Fruit fly (Drosophila melanogaster) whole organism, embryonic: Measurements from ENCODE around the gene mldr.

Experiments used
- Abd-B ChIP-seq: fragments of 200-800 bp; sonication (Bioruptor generic); optimal IDR thresholded peaks from 2 replicates; lab custom pipeline; 2018; ENCODE audit warnings: missing biosample characterization, mild to moderate bottlenecking, missing genetic modification characterization, moderate library complexity
- Asciz ChIP-seq: fragments of 200-800 bp; sonication (Bioruptor generic); optimal IDR thresholded peaks from 2 replicates; lab custom pipeline; 2017; ENCODE audit warnings: missing biosample characterization, mild to moderate bottlenecking, missing genetic modification characterization, missing genetic modification reagents
- CG11504 ChIP-seq: fragments of 200-800 bp; sonication (Bioruptor generic); optimal IDR thresholded peaks from 3 replicates; lab custom pipeline; 2019; ENCODE audit warnings: missing biosample characterization, mild to moderate bottlenecking, missing genetic modification characterization, moderate library complexity
- CG1233 ChIP-seq: fragments of 200-800 bp; sonication (Bioruptor generic); optimal IDR thresholded peaks from 4 replicates; lab custom pipeline; 2018; ENCODE audit warnings: missing biosample characterization, mild to moderate bottlenecking, missing genetic modification characterization
- CG17361 ChIP-seq: fragments of 200-800 bp; sonication (Bioruptor generic); IDR thresholded peaks from 3 replicates; pipeline ENCODE4 v1.3.6; 2022; ENCODE audit warnings: missing biosample characterization, missing genetic modification characterization
- CG17385 ChIP-seq: fragments of 200-800 bp; sonication (Bioruptor generic); optimal IDR thresholded peaks from 3 replicates; lab custom pipeline; 2018; ENCODE audit warnings: missing biosample characterization, mild to moderate bottlenecking, missing genetic modification characterization
- CG17829 ChIP-seq: fragments of 200-800 bp; optimal IDR thresholded peaks from 2 replicates; lab custom pipeline; 2019; ENCODE audit warnings: missing biosample characterization, mild to moderate bottlenecking, missing genetic modification characterization, moderate library complexity
- CG18262 ChIP-seq: fragments of 200-800 bp; optimal IDR thresholded peaks from 3 replicates; lab custom pipeline; 2019; ENCODE audit warnings: missing biosample characterization, mild to moderate bottlenecking, missing genetic modification characterization, moderate library complexity
- CG2678 ChIP-seq: fragments of 200-800 bp; sonication (Bioruptor generic); optimal IDR thresholded peaks from 3 replicates; lab custom pipeline; 2019; ENCODE audit warnings: missing biosample characterization, mild to moderate bottlenecking, missing genetic modification characterization, moderate library complexity
- CG3065 ChIP-seq: fragments of 200-800 bp; sonication (Bioruptor generic); optimal IDR thresholded peaks from 2 replicates; lab custom pipeline; 2016; ENCODE audit warnings: missing biosample characterization, missing genetic modification characterization
- CG4820 ChIP-seq: fragments of 200-800 bp; sonication (Bioruptor generic); optimal IDR thresholded peaks from 3 replicates; lab custom pipeline; 2016; ENCODE audit warnings: missing biosample characterization, missing genetic modification characterization
- CG7556 ChIP-seq: fragments of 200-800 bp; sonication (Bioruptor generic); optimal IDR thresholded peaks from 2 replicates; lab custom pipeline; 2017; ENCODE audit warnings: missing biosample characterization, mild to moderate bottlenecking, missing genetic modification characterization
- CG7839 ChIP-seq: fragments of 200-800 bp; sonication (Bioruptor generic); optimal IDR thresholded peaks from 3 replicates; lab custom pipeline; 2018; ENCODE audit warnings: missing biosample characterization, mild to moderate bottlenecking, missing genetic modification characterization, moderate library complexity
- CG8359 ChIP-seq: fragments of 200-800 bp; sonication (Bioruptor generic); optimal IDR thresholded peaks from 2 replicates; lab custom pipeline; 2017; ENCODE audit warnings: missing biosample characterization, mild to moderate bottlenecking, missing genetic modification characterization, borderline replicate concordance
- CG9215 ChIP-seq: fragments of 200-800 bp; sonication (Bioruptor generic); IDR thresholded peaks from 2 replicates; pipeline ENCODE4 v1.3.6; 2022; ENCODE audit warnings: missing biosample characterization, missing genetic modification characterization
- CHES-1-like ChIP-seq: fragments of 200-800 bp; sonication (Bioruptor generic); optimal IDR thresholded peaks from 2 replicates; lab custom pipeline; 2016; ENCODE audit warnings: missing biosample characterization, missing genetic modification characterization
- Chrac-16 ChIP-seq: fragments of 200-800 bp; sonication (Bioruptor generic); optimal IDR thresholded peaks from 3 replicates; lab custom pipeline; 2016; ENCODE audit warnings: missing biosample characterization, missing genetic modification characterization
- Dref ChIP-seq: fragments of 200-800 bp; sonication (Bioruptor generic); IDR thresholded peaks from 2 replicates; pipeline ENCODE4 v1.3.6; 2022; ENCODE audit warnings: missing biosample characterization, missing genetic modification characterization
- H15 ChIP-seq: fragments of 200-800 bp; sonication (Bioruptor generic); IDR thresholded peaks from 3 replicates; pipeline ENCODE4 v1.3.6; 2022; ENCODE audit warnings: missing biosample characterization, missing genetic modification characterization
- Hey ChIP-seq: fragments of 200-800 bp; sonication (Bioruptor generic); optimal IDR thresholded peaks from 3 replicates; lab custom pipeline; 2018; ENCODE audit warnings: missing biosample characterization, mild to moderate bottlenecking, missing genetic modification characterization
- Lim3 ChIP-seq: fragments of 200-800 bp; sonication (Bioruptor generic); IDR thresholded peaks from 2 replicates; pipeline ENCODE4 v1.3.6; 2022; ENCODE audit warnings: missing biosample characterization, missing genetic modification characterization
- Mad ChIP-seq: fragments of 200-800 bp; sonication (Bioruptor generic); optimal IDR thresholded peaks from 2 replicates; lab custom pipeline; 2016; ENCODE audit warnings: missing biosample characterization, missing genetic modification characterization
- Med ChIP-seq: fragments of 200-800 bp; sonication (Bioruptor generic); peaks from one replicate; lab custom pipeline; 2016; ENCODE audit warnings: missing biosample characterization, missing genetic modification characterization, mild to moderate bottlenecking, inconsistent platforms, moderate library complexity
- NFAT ChIP-seq: fragments of 200-800 bp; sonication (Bioruptor generic); IDR thresholded peaks from 2 replicates; pipeline ENCODE4 v1.3.6; 2022; ENCODE audit warnings: missing biosample characterization, missing genetic modification characterization
- PHDP ChIP-seq: fragments of 200-800 bp; sonication (Bioruptor generic); optimal IDR thresholded peaks from 3 replicates; lab custom pipeline; 2018; ENCODE audit warnings: missing biosample characterization, mild to moderate bottlenecking, missing genetic modification characterization, moderate library complexity
- Six4 ChIP-seq: fragments of 200-800 bp; sonication (Bioruptor generic); optimal IDR thresholded peaks from 2 replicates; lab custom pipeline; 2016; ENCODE audit warnings: missing biosample characterization, missing genetic modification characterization
- Sox102F ChIP-seq: fragments of 200-800 bp; sonication (Bioruptor generic); optimal IDR thresholded peaks from 2 replicates; lab custom pipeline; 2018; ENCODE audit warnings: missing biosample characterization, mild to moderate bottlenecking, missing genetic modification characterization, moderate library complexity
- Xrp1 ChIP-seq: fragments of 200-800 bp; sonication (Bioruptor generic); IDR thresholded peaks from 2 replicates; pipeline ENCODE4 v1.3.6; 2022; ENCODE audit warnings: missing biosample characterization, missing genetic modification characterization
- amos ChIP-seq: fragments of 200-800 bp; sonication (Bioruptor generic); IDR thresholded peaks from 2 replicates; pipeline ENCODE4 v1.3.6; 2022; ENCODE audit warnings: missing biosample characterization, missing genetic modification characterization; ENCODE audit not compliant: partially characterized antibody
- ci ChIP-seq: fragments of 200-800 bp; sonication (Bioruptor generic); IDR thresholded peaks from 3 replicates; pipeline ENCODE4 v1.3.6; 2022; ENCODE audit warnings: missing biosample characterization, missing genetic modification characterization
- crol ChIP-seq: fragments of 200-800 bp; sonication (Bioruptor generic); IDR thresholded peaks from 2 replicates; pipeline ENCODE4 v1.3.6; 2022; ENCODE audit warnings: missing biosample characterization, missing genetic modification characterization
- dmrt11E ChIP-seq: fragments of 200-800 bp; sonication (Bioruptor generic); optimal IDR thresholded peaks from 3 replicates; lab custom pipeline; 2018; ENCODE audit warnings: missing biosample characterization, mild to moderate bottlenecking, missing genetic modification characterization, moderate library complexity
- dmrt99B ChIP-seq: fragments of 200-800 bp; sonication (Bioruptor generic); optimal IDR thresholded peaks from 2 replicates; lab custom pipeline; 2018; ENCODE audit warnings: missing biosample characterization, mild to moderate bottlenecking, missing genetic modification characterization, moderate library complexity
- dysf ChIP-seq: fragments of 200-800 bp; sonication (Bioruptor generic); IDR thresholded peaks from 3 replicates; pipeline ENCODE4 v1.3.6; 2022; ENCODE audit warnings: missing biosample characterization, missing genetic modification characterization
- ems ChIP-seq: fragments of 200-800 bp; sonication (Bioruptor generic); optimal IDR thresholded peaks from 3 replicates; lab custom pipeline; 2016; ENCODE audit warnings: missing biosample characterization, missing genetic modification characterization
- h ChIP-seq: fragments of >200 bp; optimal IDR thresholded peaks from 2 replicates; lab custom pipeline; 2017
- phol ChIP-seq: fragments of 200-800 bp; sonication (Bioruptor generic); optimal IDR thresholded peaks from 3 replicates; lab custom pipeline; 2018; ENCODE audit warnings: missing biosample characterization, mild to moderate bottlenecking, missing genetic modification characterization, moderate library complexity
- prd ChIP-seq, 3 experiments: fragments of >200 bp in 2 of 3; fragments of 200-800 bp in 1 of 3; sonication (Bioruptor generic) in 1 of 3; optimal IDR thresholded peaks in 2 of 3; IDR thresholded peaks in 1 of 3; 2 replicates in 2 of 3; 3 replicates in 1 of 3; pipeline versions ENCODE4 v1.3.6 to Lab custom; 2017 to 2022; ENCODE audit warnings: missing biosample characterization in 1 of 3, missing genetic modification characterization in 1 of 3
- sens ChIP-seq: fragments of 200-800 bp; sonication (Bioruptor generic); peaks from one replicate; lab custom pipeline; 2016; ENCODE audit warnings: missing biosample characterization, missing genetic modification characterization
- slp2 ChIP-seq: fragments of 200-800 bp; sonication (Bioruptor generic); optimal IDR thresholded peaks from 2 replicates; lab custom pipeline; 2016; ENCODE audit warnings: missing biosample characterization, missing genetic modification characterization
- so ChIP-seq: fragments of 200-800 bp; sonication (Bioruptor generic); IDR thresholded peaks from 3 replicates; pipeline ENCODE4 v1.3.6; 2022; ENCODE audit warnings: missing biosample characterization, missing genetic modification characterization
- sqz ChIP-seq: fragments of 200-800 bp; sonication (Bioruptor generic); optimal IDR thresholded peaks from 3 replicates; lab custom pipeline; 2018; ENCODE audit warnings: missing biosample characterization, mild to moderate bottlenecking, missing genetic modification characterization
- sr ChIP-seq: fragments of 200-800 bp; sonication (Bioruptor generic); IDR thresholded peaks from 3 replicates; pipeline ENCODE4 v1.3.6; 2022; ENCODE audit warnings: missing biosample characterization, missing genetic modification characterization

Gene mldr

dm6 chrX:6311516-6311915, 20.4 kb downstream of the mldr start (continued):
- TF ChIP-seq Lim3 (GFP tag; lab: Robert Waterston, UW) (no peak), ems (GFP tag; lab: Kevin White, UChicago) (no peak), CG2678 (tag; lab: Kevin White, UChicago) (peak; percentile 36), slp2 (GFP tag; lab: Kevin White, UChicago) (no peak), Med (GFP tag; lab: Kevin White, UChicago) (peak; percentile 78), CHES-1-like (no peak), CG17829 (tag; lab: Kevin White, UChicago) (no peak), CG9215 (GFP tag; lab: Robert Waterston, UW) (0 out of 2 replicates have a peak, but pooled peaks have one; percentile 7), dysf (GFP tag; lab: Robert Waterston, UW) (peak; percentile 49; the same call in 2 of the 3 replicates), Sox102F (GFP tag; lab: Kevin White, UChicago) (peak; percentile 35), dmrt99B (tag; lab: Kevin White, UChicago) (peak; percentile 52), CG7556 (GFP tag; lab: Kevin White, UChicago) (peak; percentile 18), NFAT (no peak), PHDP (peak; percentile 10), crol (GFP tag; lab: Robert Waterston, UW) (peak; percentile 65), phol (peak; percentile 2), Asciz (GFP tag; lab: Kevin White, UChicago) (no peak), ci (peak; percentile 22; the same call in 1 of the 3 replicates), h (lab: Kevin White, UChicago) (no peak), prd (optimal IDR thresholded peaks at IDR 0.05; lab: Kevin White, UChicago) (no peak), prd (GFP tag; IDR thresholded peaks at IDR 0.05; lab: Robert Waterston, UW) (peak; percentile 26; the same call in 1 of the 3 replicates), so (GFP tag; lab: Robert Waterston, UW) (no peak), dmrt11E (no peak), CG17385 (GFP tag; lab: Kevin White, UChicago) (peak; percentile 9), sqz (GFP tag; lab: Kevin White, UChicago) (peak; percentile 7), CG18262 (tag; lab: Kevin White, UChicago) (no peak), Xrp1 (0 out of 2 replicates have a peak, but pooled peaks have one; percentile 28), CG7839 (peak; percentile 34), Mad (GFP tag; lab: Kevin White, UChicago) (no peak)

dm6 chrX:6315583-6315982, 24.5 kb downstream of the mldr start:
- no peak for TF ChIP-seq Abd-B (GFP tag; lab: Kevin White, UChicago)
- TF ChIP-seq sens (GFP tag; lab: Kevin White, UChicago), result peak; percentile 61
- no peak for TF ChIP-seq CG1233
- TF ChIP-seq sr (GFP tag; lab: Robert Waterston, UW), result no peak
- TF ChIP-seq CG3065 (GFP tag; lab: Kevin White, UChicago), result no peak
- TF ChIP-seq CG8359 (GFP tag; lab: Kevin White, UChicago), result no peak
- TF ChIP-seq Six4, result no peak
- no peak for TF ChIP-seq CG4820 (GFP tag; lab: Kevin White, UChicago)
- peak; percentile 54 for TF ChIP-seq Med (GFP tag; lab: Kevin White, UChicago)
- no peak for TF ChIP-seq CG17361 (GFP tag; lab: Robert Waterston, UW)
- no peak for TF ChIP-seq CG9215 (GFP tag; lab: Robert Waterston, UW)
- TF ChIP-seq H15 (GFP tag; lab: Robert Waterston, UW), result no peak
- no peak for TF ChIP-seq amos (GFP tag; lab: Robert Waterston, UW)
- no peak for TF ChIP-seq Dref (GFP tag; lab: Robert Waterston, UW)
- no peak for TF ChIP-seq Chrac-16 (GFP tag; lab: Kevin White, UChicago)
- TF ChIP-seq CG11504 (tag; lab: Kevin White, UChicago), result peak; percentile 4
- TF ChIP-seq Hey (tag; lab: Kevin White, UChicago), result no peak
- TF ChIP-seq, all 482 proteins: peak for 3
